5 worm cellular contexts compared by ENCODE assay signal in the genomic region with DNA sequence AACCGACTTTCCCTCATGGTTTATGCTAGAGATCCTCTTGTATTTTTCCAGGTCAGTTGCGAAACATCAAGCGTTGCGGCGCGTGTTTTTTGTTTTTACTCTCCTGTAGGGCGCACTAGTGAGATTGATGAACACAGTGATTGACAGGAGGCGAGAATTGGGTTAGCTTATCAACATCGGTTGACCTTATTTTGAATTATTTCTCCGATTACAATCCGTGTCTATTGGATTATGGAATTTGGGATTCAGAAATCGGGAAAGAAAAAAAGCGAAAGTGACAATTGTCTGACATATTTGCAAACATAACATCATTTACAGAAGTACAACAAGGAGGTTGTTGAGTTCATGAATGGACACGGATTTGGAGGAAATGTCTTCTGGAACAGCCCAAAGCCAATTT.
TF ChIP-seq lines count a peak whose summit lies in the region.

No protein-coding gene starts in this region.

TF ChIP-seq in whole organism, L1 larva, 84 proteins besides CTCF, POLR2A, EP300 and RAD21:
- TF ChIP-seq elt-2 (tag; optimal IDR thresholded peaks at IDR 0.05; lab: Kevin White, UChicago) (no peak), aly-2 (tag; optimal IDR thresholded peaks at IDR 0.05; lab: Kevin White, UChicago) (no peak), nhr-90 (tag; optimal IDR thresholded peaks at IDR 0.05; lab: Kevin White, UChicago; ENCODE audit: poor library complexity) (no peak), ama-1 (optimal IDR thresholded peaks at IDR 0.05; lab: Kevin White, UChicago) (no peak), unc-130 (tag; optimal IDR thresholded peaks at IDR 0.05; lab: Kevin White, UChicago) (no peak), lir-3 (tag; optimal IDR thresholded peaks at IDR 0.05; lab: Kevin White, UChicago; ENCODE audit: poor library complexity) (no peak), blmp-1 (tag; optimal IDR thresholded peaks at IDR 0.05; lab: Kevin White, UChicago) (peak; percentile 93), elt-3 (tag; optimal IDR thresholded peaks at IDR 0.05; lab: Kevin White, UChicago) (peak in 1 of 6 experiments; percentile 21), lsy-2 (tag; optimal IDR thresholded peaks at IDR 0.05; lab: Kevin White, UChicago) (no peak), nhr-20 (tag; optimal IDR thresholded peaks at IDR 0.05; lab: Kevin White, UChicago) (no peak), efl-1 (optimal IDR thresholded peaks at IDR 0.05; lab: Kevin White, UChicago) (no peak), efl-1 (GFP tag; optimal IDR thresholded peaks at IDR 0.05 in 1 of 2; lab: Kevin White, UChicago) (no peak), fkh-8 (tag; optimal IDR thresholded peaks at IDR 0.05; lab: Kevin White, UChicago) (no peak), vab-15 (tag; optimal IDR thresholded peaks at IDR 0.05; lab: Kevin White, UChicago) (no peak), pag-3 (tag; optimal IDR thresholded peaks at IDR 0.05; lab: Kevin White, UChicago; ENCODE audit: borderline replicate concordance, insufficient read depth) (no peak), skn-1 (tag; optimal IDR thresholded peaks at IDR 0.05; lab: Kevin White, UChicago) (no peak)

TF ChIP-seq in whole organism, L2 larva, 48 proteins besides CTCF, POLR2A, EP300 and RAD21:
- peak; percentile 43 for TF ChIP-seq nhr-21 (tag; optimal IDR thresholded peaks at IDR 0.05; lab: Kevin White, UChicago)
- peak; percentile 56 for TF ChIP-seq blmp-1 (tag; optimal IDR thresholded peaks at IDR 0.05; lab: Kevin White, UChicago; ENCODE audit: insufficient read depth)
- no peak for TF ChIP-seq snpc-4 (tag; optimal IDR thresholded peaks at IDR 0.05; lab: Kevin White, UChicago)
- no peak for TF ChIP-seq elt-1 (tag; optimal IDR thresholded peaks at IDR 0.05; lab: Kevin White, UChicago)

TF ChIP-seq in whole organism, L3 larva, 47 proteins besides CTCF, POLR2A, EP300 and RAD21:
- no peak for TF ChIP-seq eor-1 (tag; optimal IDR thresholded peaks at IDR 0.05; lab: Kevin White, UChicago)
- TF ChIP-seq nhr-11 (tag; optimal IDR thresholded peaks at IDR 0.05; lab: Kevin White, UChicago) = no peak
- TF ChIP-seq ama-1 (optimal IDR thresholded peaks at IDR 0.05; lab: Kevin White, UChicago) = peak; percentile 65
- peak; percentile 14 for TF ChIP-seq nhr-43 (tag; optimal IDR thresholded peaks at IDR 0.05; lab: Kevin White, UChicago; ENCODE audit: poor library complexity, severe bottlenecking)
- peak; percentile 96 for TF ChIP-seq nhr-23 (tag; optimal IDR thresholded peaks at IDR 0.05; lab: Kevin White, UChicago)
- TF ChIP-seq elt-3 (tag; optimal IDR thresholded peaks at IDR 0.05; lab: Kevin White, UChicago) = peak in 1 of 3 experiments; percentile 26
TF ChIP-seq in whole organism, L3 larva: peak in this region for 4.

TF ChIP-seq in whole organism, L4 larva, 104 proteins besides CTCF, POLR2A, EP300 and RAD21:
- TF ChIP-seq hif-1 (tag; optimal IDR thresholded peaks at IDR 0.05; lab: Kevin White, UChicago) = no peak
- no peak for TF ChIP-seq duxl-1 (tag; optimal IDR thresholded peaks at IDR 0.05; lab: Kevin White, UChicago; ENCODE audit: poor library complexity)
- peak; percentile 1 for TF ChIP-seq hlh-30 (tag; optimal IDR thresholded peaks at IDR 0.05; lab: Kevin White, UChicago; ENCODE audit: insufficient read depth)
- TF ChIP-seq Y5F2A.4 (GFP tag; optimal IDR thresholded peaks at IDR 0.05; lab: Kevin White, UChicago) = no peak
- no peak for TF ChIP-seq nhr-41 (GFP tag; IDR thresholded peaks at IDR 0.05; lab: Robert Waterston, UW)
- no peak for TF ChIP-seq ama-1 (optimal IDR thresholded peaks at IDR 0.05; lab: Kevin White, UChicago)
- TF ChIP-seq mdt-29 (GFP tag; IDR thresholded peaks at IDR 0.05; lab: Robert Waterston, UW) = no peak
- no peak for TF ChIP-seq nhr-102 (tag; optimal IDR thresholded peaks at IDR 0.05; lab: Kevin White, UChicago)
- no peak for TF ChIP-seq ceh-28 (tag; optimal IDR thresholded peaks at IDR 0.05; lab: Kevin White, UChicago)
- TF ChIP-seq snpc-4 (tag; optimal IDR thresholded peaks at IDR 0.05; lab: Kevin White, UChicago) = no peak
- TF ChIP-seq set-16 (GFP tag; IDR thresholded peaks at IDR 0.05; lab: Robert Waterston, UW) = no peak
- no peak for TF ChIP-seq rbr-2 (tag; optimal IDR thresholded peaks at IDR 0.05; lab: Kevin White, UChicago)
- no peak for TF ChIP-seq lin-15B (tag; optimal IDR thresholded peaks at IDR 0.05; lab: Kevin White, UChicago)
- no peak for TF ChIP-seq gei-8 (GFP tag; optimal IDR thresholded peaks at IDR 0.05; lab: Kevin White, UChicago)
- TF ChIP-seq ZK337.2 (GFP tag; IDR thresholded peaks at IDR 0.05; lab: Robert Waterston, UW) = no peak
- TF ChIP-seq jun-1 (tag; optimal IDR thresholded peaks at IDR 0.05; lab: Kevin White, UChicago) = no peak
- TF ChIP-seq spr-1 (tag; optimal IDR thresholded peaks at IDR 0.05; lab: Kevin White, UChicago) = no peak
- peak; percentile 4 for TF ChIP-seq mxl-3 (GFP tag; optimal IDR thresholded peaks at IDR 0.05; lab: Kevin White, UChicago)
- peak; percentile 31 for TF ChIP-seq nhr-28 (tag; optimal IDR thresholded peaks at IDR 0.05; lab: Kevin White, UChicago)
- TF ChIP-seq ceh-82 (tag; optimal IDR thresholded peaks at IDR 0.05; lab: Kevin White, UChicago) = no peak
- no peak for TF ChIP-seq fos-1 (tag; optimal IDR thresholded peaks at IDR 0.05; lab: Kevin White, UChicago)
- no peak for TF ChIP-seq skn-1 (tag; optimal IDR thresholded peaks at IDR 0.05; lab: Kevin White, UChicago)

TF ChIP-seq in whole organism, mixed stage, embryonic, 35 proteins besides CTCF, POLR2A, EP300 and RAD21:
- TF ChIP-seq blmp-1 (tag; optimal IDR thresholded peaks at IDR 0.05; lab: Kevin White, UChicago) (peak; percentile 59), unc-62 (GFP tag; optimal IDR thresholded peaks at IDR 0.05; lab: Kevin White, UChicago) (peak; percentile 55), nhr-2 (tag; optimal IDR thresholded peaks at IDR 0.05; lab: Kevin White, UChicago) (no peak)

Comparison
In these comparisons a context has a peak if more than half of its experiments do, and no peak if none do; other contexts are left out.
1. Of the 29 proteins assayed by ChIP-seq in both whole organism, L4 larva and whole organism, L1 larva: peak only in whole organism, L4 larva: nhr-28; only in whole organism, L1 larva: none; in both: none; in neither: 28.